Fruit fly (Drosophila melanogaster) whole organism, embryonic: ENCODE measurements around the gene slpr.

ENCODE experiments used
- Adf1 ChIP-seq: fragments of 200-800 bp; sonication (Bioruptor generic); IDR thresholded peaks from 2 replicates; pipeline ENCODE4 v1.3.6; 2022; ENCODE audit warnings: missing biosample characterization, missing genetic modification characterization
- Atf-2 ChIP-seq: fragments of 200-800 bp; sonication (Bioruptor generic); optimal IDR thresholded peaks from 2 replicates; lab custom pipeline; 2016; ENCODE audit warnings: missing biosample characterization, missing genetic modification characterization
- C15 ChIP-seq: fragments of 200-800 bp; sonication (Bioruptor generic); IDR thresholded peaks from 3 replicates; pipeline ENCODE4 v1.3.6; 2022; ENCODE audit warnings: missing biosample characterization, missing genetic modification characterization
- CG10267 ChIP-seq: fragments of 200-800 bp; sonication (Bioruptor generic); optimal IDR thresholded peaks from 2 replicates; lab custom pipeline; 2018; ENCODE audit warnings: missing biosample characterization, mild to moderate bottlenecking, missing genetic modification characterization, moderate library complexity
- CG10274 ChIP-seq: fragments of 200-800 bp; sonication (Bioruptor generic); optimal IDR thresholded peaks from 3 replicates; lab custom pipeline; 2017; ENCODE audit warnings: missing biosample characterization, mild to moderate bottlenecking, missing genetic modification characterization
- CG10654 ChIP-seq: fragments of 200-800 bp; sonication (Bioruptor generic); optimal IDR thresholded peaks from 2 replicates; lab custom pipeline; 2016; ENCODE audit warnings: missing biosample characterization, missing genetic modification characterization
- CG11398 ChIP-seq: fragments of 200-800 bp; sonication (Bioruptor generic); optimal IDR thresholded peaks from 2 replicates; lab custom pipeline; 2016; ENCODE audit warnings: missing biosample characterization, missing genetic modification characterization
- CG11456 ChIP-seq: fragments of 200-800 bp; sonication (Bioruptor generic); IDR thresholded peaks from 3 replicates; pipeline ENCODE4 v1.3.6; 2022; ENCODE audit warnings: missing biosample characterization, missing genetic modification characterization
- CG13775 ChIP-seq: fragments of 200-800 bp; sonication (Bioruptor generic); optimal IDR thresholded peaks from 3 replicates; lab custom pipeline; 2017; ENCODE audit warnings: missing biosample characterization, mild to moderate bottlenecking, missing genetic modification characterization
- CG1529 ChIP-seq: fragments of 200-800 bp; sonication (Bioruptor generic); optimal IDR thresholded peaks from 3 replicates; lab custom pipeline; 2018; ENCODE audit warnings: missing biosample characterization, missing genetic modification characterization
- CG15601 ChIP-seq: fragments of 200-800 bp; sonication (Bioruptor generic); optimal IDR thresholded peaks from 3 replicates; lab custom pipeline; 2019; ENCODE audit warnings: missing biosample characterization, mild to moderate bottlenecking, missing genetic modification characterization, moderate library complexity
- CG16815 ChIP-seq: fragments of 200-800 bp; sonication (Bioruptor generic); optimal IDR thresholded peaks from 3 replicates; lab custom pipeline; 2017; ENCODE audit warnings: missing biosample characterization, mild to moderate bottlenecking, missing genetic modification characterization
- CG18262 ChIP-seq: fragments of 200-800 bp; optimal IDR thresholded peaks from 3 replicates; lab custom pipeline; 2019; ENCODE audit warnings: missing biosample characterization, mild to moderate bottlenecking, missing genetic modification characterization, moderate library complexity
- CG18476 ChIP-seq: fragments of 200-800 bp; sonication (Bioruptor generic); optimal IDR thresholded peaks from 2 replicates; lab custom pipeline; 2016; ENCODE audit warnings: missing biosample characterization, mild to moderate bottlenecking, missing genetic modification characterization
- CG33557 ChIP-seq: fragments of 200-800 bp; sonication (Bioruptor generic); optimal IDR thresholded peaks from 2 replicates; lab custom pipeline; 2019; ENCODE audit warnings: missing biosample characterization, mild to moderate bottlenecking, missing genetic modification characterization, moderate library complexity
- CG4404 ChIP-seq: fragments of 200-800 bp; sonication (Bioruptor generic); IDR thresholded peaks from 2 replicates; pipeline ENCODE4 v1.3.6; 2022; ENCODE audit warnings: missing biosample characterization, missing genetic modification characterization
- CG4707 ChIP-seq: fragments of 200-800 bp; sonication (Bioruptor generic); optimal IDR thresholded peaks from 2 replicates; lab custom pipeline; 2018; ENCODE audit warnings: missing biosample characterization, mild to moderate bottlenecking, missing genetic modification characterization, moderate library complexity
- CG7786 ChIP-seq: fragments of 200-800 bp; sonication (Bioruptor generic); optimal IDR thresholded peaks from 2 replicates; lab custom pipeline; 2016; ENCODE audit warnings: missing biosample characterization, missing genetic modification characterization
- CG7839 ChIP-seq: fragments of 200-800 bp; sonication (Bioruptor generic); optimal IDR thresholded peaks from 3 replicates; lab custom pipeline; 2018; ENCODE audit warnings: missing biosample characterization, mild to moderate bottlenecking, missing genetic modification characterization, moderate library complexity
- CG8924 ChIP-seq: fragments of 200-800 bp; optimal IDR thresholded peaks from 3 replicates; lab custom pipeline; 2019; ENCODE audit warnings: missing biosample characterization, mild to moderate bottlenecking, missing genetic modification characterization, moderate library complexity
- CG8944 ChIP-seq: fragments of 200-800 bp; sonication (Bioruptor generic); optimal IDR thresholded peaks from 3 replicates; lab custom pipeline; 2016; ENCODE audit warnings: missing biosample characterization, missing genetic modification characterization
- CG9609 ChIP-seq: fragments of 200-800 bp; sonication (Bioruptor generic); optimal IDR thresholded peaks from 3 replicates; lab custom pipeline; 2016; ENCODE audit warnings: missing biosample characterization, missing genetic modification characterization
- Camta ChIP-seq: fragments of 200-800 bp; sonication (Bioruptor generic); optimal IDR thresholded peaks from 2 replicates; lab custom pipeline; 2016; ENCODE audit warnings: missing biosample characterization, missing genetic modification characterization
- D ChIP-seq, 2 experiments: fragments of 200-800 bp in 1 of 2; fragments of >200 bp in 1 of 2; sonication (Bioruptor generic) in 1 of 2; optimal IDR thresholded peaks; 2 replicates in 1 of 2; 3 replicates in 1 of 2; lab custom pipeline; 2017; ENCODE audit warnings: mild to moderate bottlenecking in 1 of 2, missing biosample characterization in 1 of 2, missing genetic modification characterization in 1 of 2, missing genetic modification reagents in 1 of 2
- Dad ChIP-seq: fragments of 200-800 bp; sonication (Bioruptor generic); optimal IDR thresholded peaks from 3 replicates; lab custom pipeline; 2016; ENCODE audit warnings: missing biosample characterization, missing genetic modification characterization
- Dbx ChIP-seq: fragments of 200-800 bp; sonication (Bioruptor generic); IDR thresholded peaks from 3 replicates; pipeline ENCODE4 v1.3.6; 2022; ENCODE audit warnings: missing biosample characterization, missing genetic modification characterization
- HmgD ChIP-seq: fragments of 200-800 bp; sonication (Bioruptor generic); optimal IDR thresholded peaks from 3 replicates; lab custom pipeline; 2016; ENCODE audit warnings: missing biosample characterization, missing genetic modification characterization
- MTF-1 ChIP-seq: fragments of 200-800 bp; sonication (Bioruptor generic); optimal IDR thresholded peaks from 2 replicates; lab custom pipeline; 2018; ENCODE audit warnings: missing biosample characterization, mild to moderate bottlenecking, missing genetic modification characterization, borderline replicate concordance
- Oli ChIP-seq: fragments of 200-800 bp; sonication (Bioruptor generic); optimal IDR thresholded peaks from 2 replicates; lab custom pipeline; 2018; ENCODE audit warnings: missing biosample characterization, mild to moderate bottlenecking, missing genetic modification characterization, moderate library complexity
- Rx ChIP-seq: fragments of 200-800 bp; sonication (Bioruptor generic); IDR thresholded peaks from 2 replicates; pipeline ENCODE4 v1.3.6; 2022; ENCODE audit warnings: missing biosample characterization, missing genetic modification characterization
- Sin3A ChIP-seq: fragments of >200 bp; optimal IDR thresholded peaks from 2 replicates; lab custom pipeline; 2018
- Six4 ChIP-seq: fragments of 200-800 bp; sonication (Bioruptor generic); optimal IDR thresholded peaks from 2 replicates; lab custom pipeline; 2016; ENCODE audit warnings: missing biosample characterization, missing genetic modification characterization
- Ssrp ChIP-seq: fragments of 200-800 bp; sonication (Bioruptor generic); optimal IDR thresholded peaks from 2 replicates; lab custom pipeline; 2018; ENCODE audit warnings: missing biosample characterization, mild to moderate bottlenecking, missing genetic modification characterization, moderate library complexity
- cg ChIP-seq: fragments of 200-800 bp; sonication (Bioruptor generic); optimal IDR thresholded peaks from 3 replicates; lab custom pipeline; 2019; ENCODE audit warnings: missing biosample characterization, mild to moderate bottlenecking, missing genetic modification characterization, moderate library complexity
- crc ChIP-seq: fragments of 200-800 bp; sonication (Bioruptor generic); optimal IDR thresholded peaks from 2 replicates; lab custom pipeline; 2016; ENCODE audit warnings: missing biosample characterization, missing genetic modification characterization
- fd102C ChIP-seq: fragments of 200-800 bp; sonication (Bioruptor generic); optimal IDR thresholded peaks from 2 replicates; lab custom pipeline; 2018; ENCODE audit warnings: missing biosample characterization, mild to moderate bottlenecking, missing genetic modification characterization, moderate library complexity
- fd3F ChIP-seq: fragments of 200-800 bp; sonication (Bioruptor generic); optimal IDR thresholded peaks from 2 replicates; lab custom pipeline; 2018; ENCODE audit warnings: missing biosample characterization, mild to moderate bottlenecking, missing genetic modification characterization, moderate library complexity
- ftz-f1 ChIP-seq: fragments of 200-800 bp; sonication (Bioruptor generic); optimal IDR thresholded peaks from 2 replicates; lab custom pipeline; 2016; ENCODE audit warnings: missing biosample characterization, missing genetic modification characterization
- gcm2 ChIP-seq: fragments of 200-800 bp; sonication (Bioruptor generic); optimal IDR thresholded peaks from 2 replicates; lab custom pipeline; 2016; ENCODE audit warnings: missing biosample characterization, missing genetic modification characterization
- gem ChIP-seq: fragments of 200-800 bp; sonication (Bioruptor generic); optimal IDR thresholded peaks from 2 replicates; lab custom pipeline; 2019; ENCODE audit warnings: missing biosample characterization, mild to moderate bottlenecking, missing genetic modification characterization, moderate library complexity
- ken ChIP-seq: fragments of 200-800 bp; sonication (Bioruptor generic); IDR thresholded peaks from 3 replicates; pipeline ENCODE4 v1.3.6; 2022; ENCODE audit warnings: missing biosample characterization, missing genetic modification characterization
- maf-S ChIP-seq: fragments of 200-800 bp; sonication (Bioruptor generic); optimal IDR thresholded peaks from 2 replicates; lab custom pipeline; 2016; ENCODE audit warnings: missing biosample characterization, missing genetic modification characterization
- odd ChIP-seq: fragments of 200-800 bp; sonication (Bioruptor generic); optimal IDR thresholded peaks from 2 replicates; lab custom pipeline; 2017; ENCODE audit warnings: missing biosample characterization, mild to moderate bottlenecking, missing genetic modification characterization
- org-1 ChIP-seq: fragments of 200-800 bp; sonication (Bioruptor generic); optimal IDR thresholded peaks from 2 replicates; lab custom pipeline; 2017; ENCODE audit warnings: missing biosample characterization, missing genetic modification characterization
- otp ChIP-seq: fragments of 200-800 bp; sonication (Bioruptor generic); IDR thresholded peaks from 3 replicates; pipeline ENCODE4, ENCODE4 v1.3.6; 2022; ENCODE audit warnings: missing biosample characterization, missing genetic modification characterization
- row ChIP-seq: fragments of 200-800 bp; sonication (Bioruptor generic); IDR thresholded peaks from 3 replicates; pipeline ENCODE4 v1.3.6; 2022; ENCODE audit warnings: missing biosample characterization, missing genetic modification characterization
- sim ChIP-seq: fragments of 200-800 bp; sonication (Bioruptor generic); IDR thresholded peaks from 2 replicates; pipeline ENCODE4 v1.3.6; 2022; ENCODE audit warnings: missing biosample characterization, missing genetic modification characterization
- sqz ChIP-seq: fragments of 200-800 bp; sonication (Bioruptor generic); optimal IDR thresholded peaks from 3 replicates; lab custom pipeline; 2018; ENCODE audit warnings: missing biosample characterization, mild to moderate bottlenecking, missing genetic modification characterization
- sr ChIP-seq: fragments of 200-800 bp; sonication (Bioruptor generic); IDR thresholded peaks from 3 replicates; pipeline ENCODE4 v1.3.6; 2022; ENCODE audit warnings: missing biosample characterization, missing genetic modification characterization
- stc ChIP-seq: fragments of 200-800 bp; sonication (Bioruptor generic); IDR thresholded peaks from 2 replicates; pipeline ENCODE4 v1.3.6; 2022; ENCODE audit warnings: missing biosample characterization, missing genetic modification characterization
- tx ChIP-seq: fragments of 200-800 bp; sonication (Bioruptor generic); optimal IDR thresholded peaks from 2 replicates; lab custom pipeline; 2016; ENCODE audit warnings: missing biosample characterization, missing genetic modification characterization

The slpr gene

DNA sequence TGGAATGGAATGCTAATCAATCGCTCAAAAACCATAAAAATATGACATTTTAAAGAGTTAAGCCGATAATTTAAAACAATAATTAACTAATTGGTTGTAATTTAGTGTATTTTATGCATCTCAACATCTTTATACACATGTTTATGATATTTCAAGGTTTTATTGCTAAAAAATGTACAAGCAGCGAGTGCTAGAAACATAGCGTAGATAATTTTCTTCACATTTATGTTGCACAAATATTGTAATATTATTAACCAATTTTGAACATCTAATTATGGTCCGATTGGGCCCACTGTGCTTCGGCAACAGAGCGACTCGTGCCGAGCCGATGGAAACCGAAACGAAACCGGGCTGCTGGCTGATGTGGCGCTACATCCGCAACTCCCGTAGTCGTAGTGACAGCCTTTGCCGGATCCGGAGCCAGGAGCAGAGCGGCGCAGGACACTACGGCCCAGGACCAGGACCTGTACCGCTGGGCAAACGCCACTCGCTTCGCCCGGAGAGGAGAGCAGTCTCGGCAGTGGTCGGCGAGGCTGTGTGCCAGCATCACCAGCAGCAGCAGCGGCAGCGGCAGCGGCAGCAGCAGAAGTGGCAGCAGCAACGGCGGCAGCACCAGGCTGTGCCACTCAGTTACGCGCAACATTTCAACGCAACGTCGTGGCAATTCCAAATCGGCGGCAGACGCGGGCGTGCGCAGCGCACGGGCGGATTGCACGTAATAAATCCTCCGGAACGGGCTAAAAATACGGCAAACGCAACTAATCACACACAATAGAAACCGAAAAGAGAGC, 1.4 kb upstream of the slpr start, which contains the start of gene sdt (continued):
- TF ChIP-seq otp (GFP tag; lab: Robert Waterston, UW) (no peak), Dbx (GFP tag; lab: Robert Waterston, UW) (no peak), CG10274 (GFP tag; lab: Kevin White, UChicago) (no peak), CG1529 (GFP tag; lab: Kevin White, UChicago) (no peak), CG10267 (no peak), HmgD (GFP tag; lab: Kevin White, UChicago) (no peak), CG4707 (GFP tag; lab: Kevin White, UChicago) (peak; percentile 30), cg (GFP tag; lab: Kevin White, UChicago) (no peak), sr (GFP tag; lab: Robert Waterston, UW) (no peak), CG11456 (GFP tag; lab: Robert Waterston, UW) (no peak), MTF-1 (no peak), tx (GFP tag; lab: Kevin White, UChicago) (no peak), C15 (GFP tag; lab: Robert Waterston, UW) (no peak), Adf1 (peak; percentile 90), CG7839 (tag; lab: Kevin White, UChicago) (peak; percentile 61), D (optimal IDR thresholded peaks at IDR 0.05; lab: Kevin White, UChicago) (no peak), D (GFP tag; optimal IDR thresholded peaks at IDR 0.05; lab: Kevin White, UChicago) (no peak), Ssrp (peak; percentile 26), CG33557 (GFP tag; lab: Kevin White, UChicago) (no peak), gcm2 (no peak), CG13775 (GFP tag; lab: Kevin White, UChicago) (peak; percentile 13), Dad (GFP tag; lab: Kevin White, UChicago) (no peak), Six4 (GFP tag; lab: Kevin White, UChicago) (no peak), Sin3A (lab: Kevin White, UChicago) (no peak), ken (GFP tag; lab: Robert Waterston, UW) (no peak), Atf-2 (GFP tag; lab: Kevin White, UChicago) (no peak), gem (tag; lab: Kevin White, UChicago) (peak; percentile 37), CG18262 (peak; percentile 10), crc (no peak), fd102C (no peak), CG18476 (GFP tag; lab: Kevin White, UChicago) (no peak), sqz (GFP tag; lab: Kevin White, UChicago) (no peak), fd3F (GFP tag; lab: Kevin White, UChicago) (no peak), CG9609 (GFP tag; lab: Kevin White, UChicago) (no peak), row (GFP tag; lab: Robert Waterston, UW) (peak; percentile 47), odd (no peak), CG10654 (GFP tag; lab: Kevin White, UChicago) (no peak), Rx (GFP tag; lab: Robert Waterston, UW) (no peak), stc (GFP tag; lab: Robert Waterston, UW) (no peak), CG8944 (GFP tag; lab: Kevin White, UChicago) (no peak), org-1 (peak; percentile 8), maf-S (GFP tag; lab: Kevin White, UChicago) (no peak), CG11398 (GFP tag; lab: Kevin White, UChicago) (no peak), Oli (tag; lab: Kevin White, UChicago) (peak; percentile 26), CG16815 (GFP tag; lab: Kevin White, UChicago) (no peak), CG4404 (no peak), sim (no peak), CG8924 (tag; lab: Kevin White, UChicago) (no peak), Camta (GFP tag; lab: Kevin White, UChicago) (no peak), CG7786 (GFP tag; lab: Kevin White, UChicago) (no peak), CG15601 (no peak), ftz-f1 (GFP tag; lab: Kevin White, UChicago) (no peak)
